Fruit fly (Drosophila melanogaster) whole organism, embryonic: Measurements from ENCODE around the gene mRpL15.

Experiments
- ATbp ChIP-seq: fragments of 200-800 bp; sonication (Bioruptor generic); optimal IDR thresholded peaks from 2 replicates; lab custom pipeline; 2017; ENCODE audit warnings: missing biosample characterization, mild to moderate bottlenecking, missing genetic modification characterization, missing genetic modification reagents
- Adf1 ChIP-seq: fragments of 200-800 bp; sonication (Bioruptor generic); IDR thresholded peaks from 2 replicates; pipeline ENCODE4 v1.3.6; 2022; ENCODE audit warnings: missing biosample characterization, missing genetic modification characterization
- B-H2 ChIP-seq: fragments of 200-800 bp; sonication (Bioruptor generic); optimal IDR thresholded peaks from 2 replicates; lab custom pipeline; 2018; ENCODE audit warnings: missing biosample characterization, mild to moderate bottlenecking, missing genetic modification characterization
- BtbVII ChIP-seq: fragments of 200-800 bp; sonication (Bioruptor generic); optimal IDR thresholded peaks from 3 replicates; lab custom pipeline; 2017; ENCODE audit warnings: missing biosample characterization, mild to moderate bottlenecking, missing genetic modification characterization
- Bteb2 ChIP-seq: fragments of 200-800 bp; sonication (Bioruptor generic); optimal IDR thresholded peaks from 2 replicates; lab custom pipeline; 2016; ENCODE audit warnings: missing biosample characterization, missing genetic modification characterization
- CG10654 ChIP-seq: fragments of 200-800 bp; sonication (Bioruptor generic); optimal IDR thresholded peaks from 2 replicates; lab custom pipeline; 2016; ENCODE audit warnings: missing biosample characterization, missing genetic modification characterization
- CG11093 ChIP-seq: fragments of 200-800 bp; sonication (Bioruptor generic); IDR thresholded peaks from 3 replicates; pipeline ENCODE4 v1.3.6; 2022; ENCODE audit warnings: missing biosample characterization, missing genetic modification characterization
- CG11398 ChIP-seq: fragments of 200-800 bp; sonication (Bioruptor generic); optimal IDR thresholded peaks from 2 replicates; lab custom pipeline; 2016; ENCODE audit warnings: missing biosample characterization, missing genetic modification characterization
- CG12659 ChIP-seq: fragments of 200-800 bp; sonication (Bioruptor generic); optimal IDR thresholded peaks from 3 replicates; lab custom pipeline; 2017; ENCODE audit warnings: mild to moderate bottlenecking, missing biosample characterization, missing genetic modification reagents, missing genetic modification characterization
- CG13287 ChIP-seq: fragments of 200-800 bp; sonication (Bioruptor generic); IDR thresholded peaks from 2 replicates; pipeline ENCODE4 v1.3.6; 2022; ENCODE audit warnings: missing biosample characterization, missing genetic modification characterization; ENCODE audit not compliant: partially characterized antibody
- CG14667 ChIP-seq: fragments of 200-800 bp; sonication (Bioruptor generic); IDR thresholded peaks from 2 replicates; pipeline ENCODE4 v1.3.6; 2022; ENCODE audit warnings: missing biosample characterization, missing genetic modification characterization
- CG1529 ChIP-seq: fragments of 200-800 bp; sonication (Bioruptor generic); optimal IDR thresholded peaks from 3 replicates; lab custom pipeline; 2018; ENCODE audit warnings: missing biosample characterization, missing genetic modification characterization
- CG15514 ChIP-seq: fragments of 200-800 bp; sonication (Bioruptor generic); optimal IDR thresholded peaks from 3 replicates; lab custom pipeline; 2017; ENCODE audit warnings: missing biosample characterization, missing genetic modification characterization, mild to moderate bottlenecking, moderate library complexity, missing genetic modification reagents
- CG16863 ChIP-seq: fragments of 200-800 bp; sonication (Bioruptor generic); optimal IDR thresholded peaks from 3 replicates; lab custom pipeline; 2016; ENCODE audit warnings: missing biosample characterization, missing genetic modification characterization
- CG32532 ChIP-seq: fragments of 200-800 bp; sonication (Bioruptor generic); IDR thresholded peaks from 2 replicates; pipeline ENCODE4 v1.3.6; 2022; ENCODE audit warnings: missing biosample characterization, missing genetic modification characterization
- CG3726 ChIP-seq: fragments of 200-800 bp; sonication (Bioruptor generic); IDR thresholded peaks from 3 replicates; pipeline ENCODE4, ENCODE4 v1.3.6; 2022; ENCODE audit warnings: missing biosample characterization, missing genetic modification characterization
- CG4360 ChIP-seq: fragments of 200-800 bp; sonication (Bioruptor generic); IDR thresholded peaks from 2 replicates; pipeline ENCODE4 v1.3.6; 2022; ENCODE audit warnings: missing biosample characterization, missing genetic modification characterization
- CG4617 ChIP-seq: fragments of 200-800 bp; sonication (Bioruptor generic); optimal IDR thresholded peaks from 3 replicates; lab custom pipeline; 2016; ENCODE audit warnings: missing biosample characterization, missing genetic modification characterization, borderline replicate concordance
- CG6654 ChIP-seq: fragments of 200-800 bp; sonication (Bioruptor generic); optimal IDR thresholded peaks from 2 replicates; lab custom pipeline; 2017; ENCODE audit warnings: missing biosample characterization, mild to moderate bottlenecking, missing genetic modification characterization
- CG9876 ChIP-seq: fragments of 200-800 bp; sonication (Bioruptor generic); optimal IDR thresholded peaks from 2 replicates; lab custom pipeline; 2016; ENCODE audit warnings: missing biosample characterization, missing genetic modification characterization
- Gsc ChIP-seq: fragments of 200-800 bp; sonication (Bioruptor generic); IDR thresholded peaks from 2 replicates; pipeline ENCODE4 v1.3.6; 2022; ENCODE audit warnings: missing biosample characterization, missing genetic modification characterization
- Hr39 ChIP-seq: fragments of >200 bp; optimal IDR thresholded peaks from 2 replicates; lab custom pipeline; 2017
- Hr51 ChIP-seq, 2 experiments: fragments of 200-800 bp; sonication (Bioruptor generic); optimal IDR thresholded peaks; 2 replicates in 1 of 2; 3 replicates in 1 of 2; lab custom pipeline; 2016 to 2018; ENCODE audit warnings: missing biosample characterization in 2 of 2, missing genetic modification characterization in 2 of 2, mild to moderate bottlenecking in 1 of 2, moderate library complexity in 1 of 2
- Hr78 ChIP-seq, 2 experiments: fragments of 200-800 bp in 1 of 2; fragments of >200 bp in 1 of 2; sonication (Bioruptor generic) in 1 of 2; optimal IDR thresholded peaks; 2 replicates each; lab custom pipeline; 2017 to 2019; ENCODE audit warnings: missing biosample characterization in 2 of 2, missing genetic modification characterization in 2 of 2, mild to moderate bottlenecking in 1 of 2, moderate library complexity in 1 of 2
- Max ChIP-seq: fragments of 200-800 bp; sonication (Bioruptor generic); optimal IDR thresholded peaks from 2 replicates; lab custom pipeline; 2016; ENCODE audit warnings: missing biosample characterization, mild to moderate bottlenecking, missing genetic modification characterization
- Mrtf ChIP-seq: fragments of 200-800 bp; sonication (Bioruptor generic); IDR thresholded peaks from 3 replicates; pipeline ENCODE4 v1.3.6; 2022; ENCODE audit warnings: missing biosample characterization, missing genetic modification characterization
- Neu2 ChIP-seq: fragments of 200-800 bp; sonication (Bioruptor generic); optimal IDR thresholded peaks from 3 replicates; lab custom pipeline; 2016; ENCODE audit warnings: missing biosample characterization, missing genetic modification characterization, borderline replicate concordance
- Six4 ChIP-seq: fragments of 200-800 bp; sonication (Bioruptor generic); optimal IDR thresholded peaks from 2 replicates; lab custom pipeline; 2016; ENCODE audit warnings: missing biosample characterization, missing genetic modification characterization
- Spps ChIP-seq: fragments of 200-800 bp; sonication (Bioruptor generic); optimal IDR thresholded peaks from 2 replicates; lab custom pipeline; 2018; ENCODE audit warnings: missing biosample characterization, mild to moderate bottlenecking, missing genetic modification characterization
- bigmax ChIP-seq: fragments of 200-800 bp; sonication (Bioruptor generic); optimal IDR thresholded peaks from 2 replicates; lab custom pipeline; 2018; ENCODE audit warnings: missing biosample characterization, mild to moderate bottlenecking, missing genetic modification characterization
- br ChIP-seq: fragments of >200 bp; optimal IDR thresholded peaks from 2 replicates; lab custom pipeline; 2017
- cas ChIP-seq: fragments of 200-800 bp; sonication (Bioruptor generic); IDR thresholded peaks from 2 replicates; pipeline ENCODE4 v1.3.6; 2022; ENCODE audit warnings: missing biosample characterization, missing genetic modification characterization
- chm ChIP-seq: fragments of 200-800 bp; sonication (Bioruptor generic); IDR thresholded peaks from 2 replicates; pipeline ENCODE4 v1.3.6; 2022; ENCODE audit warnings: missing biosample characterization, missing genetic modification characterization
- cwo ChIP-seq: fragments of 200-800 bp; sonication (Bioruptor generic); optimal IDR thresholded peaks from 3 replicates; lab custom pipeline; 2017; ENCODE audit warnings: missing biosample characterization, missing genetic modification characterization, mild to moderate bottlenecking, moderate library complexity, missing genetic modification reagents
- dan ChIP-seq: fragments of 200-800 bp; sonication (Bioruptor generic); IDR thresholded peaks from 2 replicates; pipeline ENCODE4 v1.3.6; 2022; ENCODE audit warnings: missing biosample characterization, missing genetic modification characterization
- dimm ChIP-seq: fragments of 200-800 bp; sonication (Bioruptor generic); IDR thresholded peaks from 2 replicates; pipeline ENCODE4 v1.3.6; 2022; ENCODE audit warnings: missing biosample characterization, missing genetic modification characterization
- gce ChIP-seq: fragments of 200-800 bp; sonication (Bioruptor generic); IDR thresholded peaks from 3 replicates; pipeline ENCODE4 v1.3.6; 2022; ENCODE audit warnings: missing biosample characterization, missing genetic modification characterization
- hbn ChIP-seq: fragments of 200-800 bp; sonication (Bioruptor generic); IDR thresholded peaks from 2 replicates; pipeline ENCODE4 v1.3.6; 2022; ENCODE audit warnings: missing biosample characterization, missing genetic modification characterization; ENCODE audit not compliant: partially characterized antibody
- jigr1 ChIP-seq: fragments of 200-800 bp; sonication (Bioruptor generic); IDR thresholded peaks from 3 replicates; pipeline ENCODE4 v1.3.6; 2022; ENCODE audit warnings: missing biosample characterization, missing genetic modification characterization
- kah ChIP-seq: fragments of 200-800 bp; sonication (Bioruptor generic); optimal IDR thresholded peaks from 2 replicates; lab custom pipeline; 2018; ENCODE audit warnings: missing biosample characterization, mild to moderate bottlenecking, missing genetic modification characterization
- maf-S ChIP-seq: fragments of 200-800 bp; sonication (Bioruptor generic); optimal IDR thresholded peaks from 2 replicates; lab custom pipeline; 2016; ENCODE audit warnings: missing biosample characterization, missing genetic modification characterization
- oc ChIP-seq: fragments of 200-800 bp; sonication (Bioruptor generic); optimal IDR thresholded peaks from 2 replicates; lab custom pipeline; 2018; ENCODE audit warnings: missing biosample characterization, mild to moderate bottlenecking, missing genetic modification characterization, moderate library complexity
- pb ChIP-seq: fragments of 200-800 bp; sonication (Bioruptor generic); optimal IDR thresholded peaks from 3 replicates; lab custom pipeline; 2016; ENCODE audit warnings: missing biosample characterization, missing genetic modification characterization
- psq ChIP-seq: fragments of 200-800 bp; sonication (Bioruptor generic); optimal IDR thresholded peaks from 2 replicates; lab custom pipeline; 2017; ENCODE audit warnings: missing biosample characterization, missing genetic modification characterization
- scrt ChIP-seq: fragments of 200-800 bp; sonication (Bioruptor generic); optimal IDR thresholded peaks from 2 replicates; lab custom pipeline; 2018; ENCODE audit warnings: missing biosample characterization, mild to moderate bottlenecking, missing genetic modification characterization, moderate library complexity
- sna ChIP-seq: fragments of 200-800 bp; sonication (Bioruptor generic); IDR thresholded peaks from 2 replicates; pipeline ENCODE4 v1.3.6; 2022; ENCODE audit warnings: missing biosample characterization, missing genetic modification characterization; ENCODE audit not compliant: partially characterized antibody
- twi ChIP-seq: fragments of 200-800 bp; optimal IDR thresholded peaks from 2 replicates; lab custom pipeline; 2019; ENCODE audit warnings: missing biosample characterization, mild to moderate bottlenecking, missing genetic modification characterization, moderate library complexity
- vfl ChIP-seq: fragments of 200-800 bp; sonication (Bioruptor generic); optimal IDR thresholded peaks from 2 replicates; lab custom pipeline; 2016; ENCODE audit warnings: missing biosample characterization, missing genetic modification characterization
- zfh1 ChIP-seq: fragments of 200-800 bp; sonication (Bioruptor generic); IDR thresholded peaks from 3 replicates; pipeline ENCODE4 v1.3.6; 2022; ENCODE audit warnings: missing biosample characterization, missing genetic modification characterization

The mRpL15 gene

dm6 chr3L:20471499-20472313 is 35.7 kb upstream of the mRpL15 start (continued):
- TF ChIP-seq scrt (GFP tag; lab: Kevin White, UChicago) (peak; percentile 1), maf-S (GFP tag; lab: Kevin White, UChicago) (peak; percentile 42), CG16863 (GFP tag; lab: Kevin White, UChicago) (peak; percentile 74), psq (GFP tag; lab: Kevin White, UChicago) (peak; percentile 47), CG9876 (GFP tag; lab: Kevin White, UChicago) (peak; percentile 11), Hr51 (GFP tag; optimal IDR thresholded peaks at IDR 0.05; lab: Kevin White, UChicago) (peak; percentile 20 to 40), CG10654 (GFP tag; lab: Kevin White, UChicago) (peak; percentile 46), vfl (GFP tag; lab: Kevin White, UChicago) (no peak), B-H2 (GFP tag; lab: Kevin White, UChicago) (peak; percentile 35), sna (GFP tag; lab: Robert Waterston, UW) (no peak), ATbp (GFP tag; lab: Kevin White, UChicago) (peak; percentile 90), twi (no peak), CG12659 (GFP tag; lab: Kevin White, UChicago) (peak; percentile 25), gce (GFP tag; lab: Robert Waterston, UW) (0 out of 3 replicates have a peak, but pooled peaks have one; percentile 64), chm (GFP tag; lab: Robert Waterston, UW) (0 out of 2 replicates have a peak, but pooled peaks have one; percentile 32), Mrtf (GFP tag; lab: Robert Waterston, UW) (0 out of 3 replicates have a peak, but pooled peaks have one; percentile 21), CG11093 (GFP tag; lab: Robert Waterston, UW) (no peak), CG13287 (GFP tag; lab: Robert Waterston, UW) (no peak), Hr39 (lab: Kevin White, UChicago) (no peak), Spps (peak; percentile 44), dimm (GFP tag; lab: Robert Waterston, UW) (no peak), Six4 (GFP tag; lab: Kevin White, UChicago) (no peak), zfh1 (GFP tag; lab: Robert Waterston, UW) (peak; percentile 75), bigmax (GFP tag; lab: Kevin White, UChicago) (peak; percentile 3), CG4617 (GFP tag; lab: Kevin White, UChicago) (peak; percentile 15), Neu2 (no peak), CG6654 (GFP tag; lab: Kevin White, UChicago) (no peak), CG32532 (GFP tag; lab: Robert Waterston, UW) (no peak), pb (peak; percentile 4), CG1529 (GFP tag; lab: Kevin White, UChicago) (peak; percentile 73), Gsc (GFP tag; lab: Robert Waterston, UW) (no peak), kah (GFP tag; lab: Kevin White, UChicago) (peak; percentile 8), Max (peak; percentile 6), CG11398 (GFP tag; lab: Kevin White, UChicago) (peak; percentile 80), cas (GFP tag; lab: Robert Waterston, UW) (no peak), oc (tag; lab: Kevin White, UChicago) (peak; percentile 58), Adf1 (GFP tag; lab: Robert Waterston, UW) (no peak), CG4360 (GFP tag; lab: Robert Waterston, UW) (peak; percentile 21; the same call in 1 of the 2 replicates), dan (GFP tag; lab: Robert Waterston, UW) (no peak), BtbVII (GFP tag; lab: Kevin White, UChicago) (no peak), Hr78 (GFP tag; optimal IDR thresholded peaks at IDR 0.05; lab: Kevin White, UChicago) (peak in 1 of 2 experiments; percentile 83), jigr1 (GFP tag; lab: Robert Waterston, UW) (no peak), br (lab: Kevin White, UChicago) (no peak), Bteb2 (peak; percentile 13), cwo (GFP tag; lab: Kevin White, UChicago) (no peak), CG15514 (GFP tag; lab: Kevin White, UChicago) (no peak), CG14667 (GFP tag; lab: Robert Waterston, UW) (no peak), CG3726 (GFP tag; lab: Robert Waterston, UW) (no peak), hbn (GFP tag; lab: Robert Waterston, UW) (no peak)
